Worm (Caenorhabditis elegans): ENCODE data around the gene ekl-5.
A peak's percentile ranks its signal among the peaks of the same experiment; 100 is the strongest.

The ekl-5 gene

DNA sequence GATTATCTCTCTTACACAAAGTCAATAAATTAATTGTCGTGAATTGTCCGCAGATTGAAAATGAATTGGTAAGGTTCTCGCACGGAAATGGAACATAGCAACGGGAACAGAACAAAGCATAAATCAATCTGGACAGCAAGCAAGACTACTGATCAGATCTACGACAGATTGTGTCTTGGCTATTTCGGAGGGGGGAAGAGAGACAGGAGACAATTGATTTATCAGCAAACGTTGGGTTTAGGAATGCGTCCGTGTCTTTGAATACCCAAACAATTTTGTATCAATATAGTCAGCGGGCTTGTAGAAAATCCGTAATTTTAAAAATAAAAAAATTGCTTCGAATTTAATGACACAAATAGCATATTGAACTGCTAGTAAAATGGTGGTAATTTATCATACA is 24.3 kb upstream of the ekl-5 start:
- TF ChIP-seq pha-4 (tag; optimal IDR thresholded peaks at IDR 0.05) (no peak), ama-1 (optimal IDR thresholded peaks at IDR 0.05) (peak; percentile 36), ama-1 (GFP tag; optimal IDR thresholded peaks at IDR 0.05) (no peak), hmg-1.2 (GFP tag; IDR thresholded peaks at IDR 0.05) (no peak), ztf-3 (GFP tag; optimal IDR thresholded peaks at IDR 0.05) (no peak), nhr-120 (GFP tag; IDR thresholded peaks at IDR 0.05) (no peak), repo-1 (tag; optimal IDR thresholded peaks at IDR 0.05) (no peak), mel-28 (tag; optimal IDR thresholded peaks at IDR 0.05; ENCODE audit: borderline replicate concordance) (no peak)

DNA sequence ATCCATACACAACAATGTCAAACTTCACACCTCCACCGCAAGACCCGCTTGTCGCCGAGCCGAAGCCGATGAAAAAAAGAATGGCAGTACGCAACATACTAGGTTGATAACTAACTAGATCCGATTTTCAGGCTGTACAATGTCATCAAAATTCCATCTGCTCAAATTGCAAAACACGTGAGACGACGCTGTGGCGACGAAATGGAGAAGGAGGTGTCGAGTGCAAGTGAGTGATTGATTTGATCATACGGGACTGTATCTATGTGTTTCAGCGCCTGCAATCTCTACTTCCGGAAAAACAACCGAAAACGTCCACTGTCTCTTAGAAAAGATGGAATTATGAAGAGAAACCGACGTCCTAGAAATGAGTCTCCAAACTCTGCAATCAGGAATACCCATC is 23.3 kb upstream of the ekl-5 start:
- TF ChIP-seq madf-10 (tag; optimal IDR thresholded peaks at IDR 0.05) (no peak), ceh-58 (GFP tag; IDR thresholded peaks at IDR 0.05) (0 out of 2 replicates have a peak, but pooled peaks have one; percentile 44)

DNA sequence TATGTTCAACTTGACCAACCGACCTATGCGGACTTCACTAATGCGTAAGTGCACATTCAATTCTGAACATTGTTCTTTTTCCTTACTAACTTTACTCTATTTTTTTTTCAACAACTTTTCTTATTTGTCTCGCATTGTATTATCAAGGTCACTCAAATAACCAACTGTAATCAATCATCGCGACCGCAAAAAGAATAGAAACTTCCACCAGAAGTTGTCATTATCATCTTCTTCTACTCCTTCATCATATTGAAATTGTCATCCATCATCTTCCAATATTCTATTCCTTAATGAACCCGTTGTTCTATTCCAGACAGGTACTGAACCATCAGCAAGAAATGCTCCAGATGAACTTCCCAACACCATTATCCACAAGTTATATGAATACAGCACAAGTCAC is 22.4 kb upstream of the ekl-5 start:
- TF ChIP-seq lin-54 (GFP tag; optimal IDR thresholded peaks at IDR 0.05): no peak
- TF ChIP-seq ztf-6 (GFP tag; IDR thresholded peaks at IDR 0.05): no peak
- no peak for TF ChIP-seq F22D6.2 (tag; optimal IDR thresholded peaks at IDR 0.05)
- no peak for TF ChIP-seq nhr-179 (tag; optimal IDR thresholded peaks at IDR 0.05)
- TF ChIP-seq Y95B8A.8 (GFP tag; IDR thresholded peaks at IDR 0.05): no peak
- no peak for TF ChIP-seq hmg-20 (GFP tag; IDR thresholded peaks at IDR 0.05)
- TF ChIP-seq sdz-38 (tag; optimal IDR thresholded peaks at IDR 0.05): no peak
- TF ChIP-seq Y56A3A.18 (GFP tag; IDR thresholded peaks at IDR 0.05): no peak
- no peak for TF ChIP-seq ama-1 (optimal IDR thresholded peaks at IDR 0.05)
- TF ChIP-seq ama-1 (GFP tag; optimal IDR thresholded peaks at IDR 0.05): no peak
- no peak for TF ChIP-seq cebp-1 (GFP tag; IDR thresholded peaks at IDR 0.05)
- no peak for TF ChIP-seq cebp-1 (tag; optimal IDR thresholded peaks at IDR 0.05)
- TF ChIP-seq nfya-1 (tag; optimal IDR thresholded peaks at IDR 0.05; ENCODE audit: borderline replicate concordance, insufficient read depth): no peak
- TF ChIP-seq ekl-4 (GFP tag; IDR thresholded peaks at IDR 0.05): no peak
- no peak for TF ChIP-seq lin-40 (tag; optimal IDR thresholded peaks at IDR 0.05)

DNA sequence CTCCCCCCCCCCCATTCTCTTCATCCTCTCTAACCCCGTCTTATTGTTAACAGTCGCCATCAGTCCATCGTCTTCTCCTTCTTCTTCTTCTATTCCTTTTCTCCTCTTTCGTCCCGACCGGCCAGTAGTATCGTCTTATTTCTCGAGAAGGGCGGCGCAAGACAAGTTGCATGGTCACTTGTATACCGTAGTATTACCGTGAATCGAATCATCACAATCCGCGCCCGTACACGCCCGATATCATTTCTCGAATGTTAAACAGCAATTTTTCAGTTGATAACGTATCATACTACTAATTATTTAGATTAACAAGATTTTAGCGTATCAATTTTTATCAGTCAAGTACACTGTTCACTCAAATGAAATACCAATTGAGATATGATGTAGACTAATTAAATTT is 20.9 kb upstream of the ekl-5 start:
- no peak for TF ChIP-seq aptf-3 (GFP tag; IDR thresholded peaks at IDR 0.05)

DNA sequence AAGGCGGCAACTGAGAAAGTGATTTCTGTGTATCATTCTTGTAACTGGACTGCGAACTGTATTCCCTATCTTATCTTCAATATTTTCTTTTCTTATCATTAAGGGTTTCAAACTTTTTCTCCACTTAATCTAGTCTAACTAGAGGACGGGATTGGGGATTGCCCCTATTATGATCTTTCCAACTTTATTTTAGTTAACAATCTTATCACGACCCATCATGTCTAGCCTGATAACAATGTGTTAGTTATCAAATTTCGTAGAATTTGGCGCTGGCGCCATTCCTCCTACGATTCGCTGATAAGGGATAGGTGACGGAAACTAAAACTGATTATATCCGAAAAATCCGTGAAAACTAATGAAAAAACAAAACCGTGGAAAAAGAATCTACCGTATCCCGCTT is 20.4 kb upstream of the ekl-5 start:
- peak; percentile 35 for TF ChIP-seq nhr-80 (tag; optimal IDR thresholded peaks at IDR 0.05)
- no peak for TF ChIP-seq ceh-79 (tag; optimal IDR thresholded peaks at IDR 0.05)
- no peak for TF ChIP-seq snpc-3.4 (tag; optimal IDR thresholded peaks at IDR 0.05)
- TF ChIP-seq hlh-12 (tag; optimal IDR thresholded peaks at IDR 0.05): no peak
- no peak for TF ChIP-seq lin-26 (GFP tag; IDR thresholded peaks at IDR 0.05)

DNA sequence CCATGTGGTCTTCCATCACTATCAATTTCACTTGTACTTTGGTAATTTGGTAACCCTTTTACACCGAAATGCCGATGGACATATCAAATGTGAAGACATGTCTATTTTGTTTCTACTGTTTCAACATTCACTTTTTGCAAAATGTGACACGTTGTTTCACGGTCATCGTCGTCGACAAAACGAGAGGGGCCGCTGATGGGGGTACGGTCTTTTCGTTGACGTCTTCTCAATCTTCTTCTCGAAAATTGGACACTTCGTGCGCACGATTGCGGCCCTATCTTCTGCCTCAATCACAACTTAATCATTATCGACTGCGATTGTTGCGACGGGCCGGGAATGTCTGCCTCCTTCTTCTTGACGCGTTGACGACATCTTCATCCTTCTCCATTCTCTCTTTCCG is 19.7 kb upstream of the ekl-5 start:
- peak; percentile 32 for TF ChIP-seq ztf-26 (tag; optimal IDR thresholded peaks at IDR 0.05)
- TF ChIP-seq mel-28 (tag; optimal IDR thresholded peaks at IDR 0.05; ENCODE audit: borderline replicate concordance): no peak
- TF ChIP-seq madf-6 (GFP tag; IDR thresholded peaks at IDR 0.05): no peak
- TF ChIP-seq K11D2.4 (GFP tag; IDR thresholded peaks at IDR 0.05): no peak
- TF ChIP-seq nhr-80 (tag; optimal IDR thresholded peaks at IDR 0.05): no peak

All from whole organism, young adult.